Fruit fly (Drosophila melanogaster): ENCODE measurements around the gene fz2.

fz2 gene

dm6 chr3L:19205764-19206163, 29.4 kb downstream of the fz2 start:
- TF ChIP-seq CG14050 (GFP tag; IDR thresholded peaks at IDR 0.05) (no peak), cwo (GFP tag; optimal IDR thresholded peaks at IDR 0.05) (peak; percentile 1), slp2 (GFP tag; optimal IDR thresholded peaks at IDR 0.05) (no peak), dmrt99B (tag; optimal IDR thresholded peaks at IDR 0.05) (peak; percentile 33), CG2712 (tag; optimal IDR thresholded peaks at IDR 0.05) (peak; percentile 21), seq (GFP tag; IDR thresholded peaks at IDR 0.05) (0 out of 2 replicates have a peak, but pooled peaks have one; percentile 23), CG15601 (tag; optimal IDR thresholded peaks at IDR 0.05) (peak; percentile 7), tup (GFP tag; optimal IDR thresholded peaks at IDR 0.05) (no peak), CG32772 (GFP tag; IDR thresholded peaks at IDR 0.05) (no peak), CG15269 (tag; optimal IDR thresholded peaks at IDR 0.05) (peak; percentile 32), eyg (GFP tag; optimal IDR thresholded peaks at IDR 0.05) (no peak), CG11504 (tag; optimal IDR thresholded peaks at IDR 0.05) (peak; percentile 50), ATbp (GFP tag; optimal IDR thresholded peaks at IDR 0.05) (peak; percentile 9), Adf1 (GFP tag; IDR thresholded peaks at IDR 0.05) (no peak), sens (GFP tag) (peak; percentile 34), Fer1 (GFP tag; optimal IDR thresholded peaks at IDR 0.05) (peak; percentile 50), Rfx (GFP tag; IDR thresholded peaks at IDR 0.05) (0 out of 2 replicates have a peak, but pooled peaks have one; percentile 7), Oli (tag; optimal IDR thresholded peaks at IDR 0.05) (peak; percentile 19), unpg (GFP tag; optimal IDR thresholded peaks at IDR 0.05) (peak; percentile 18), bsh (GFP tag; optimal IDR thresholded peaks at IDR 0.05) (peak in 1 of 2 experiments; percentile 37), cas (GFP tag; IDR thresholded peaks at IDR 0.05) (no peak), CG6854 (GFP tag; optimal IDR thresholded peaks at IDR 0.05) (no peak), CoRest (tag; optimal IDR thresholded peaks at IDR 0.05) (peak; percentile 1), Deaf1 (tag; optimal IDR thresholded peaks at IDR 0.05) (peak; percentile 9), CG17359 (tag; optimal IDR thresholded peaks at IDR 0.05) (peak; percentile 22), CG8924 (tag; optimal IDR thresholded peaks at IDR 0.05) (peak; percentile 22), NC2α (GFP tag; optimal IDR thresholded peaks at IDR 0.05) (no peak), CG3281 (GFP tag; optimal IDR thresholded peaks at IDR 0.05) (peak; percentile 22), CG2120 (GFP tag; optimal IDR thresholded peaks at IDR 0.05) (no peak), CG8388 (GFP tag; optimal IDR thresholded peaks at IDR 0.05) (peak; percentile 8), lab (GFP tag; optimal IDR thresholded peaks at IDR 0.05) (peak; percentile 53), CG10267 (tag; optimal IDR thresholded peaks at IDR 0.05) (peak; percentile 5), CG7556 (GFP tag; optimal IDR thresholded peaks at IDR 0.05) (peak; percentile 30), row (GFP tag; IDR thresholded peaks at IDR 0.05) (peak; percentile 41; the same call in 2 of the 3 replicates), CG18262 (tag; optimal IDR thresholded peaks at IDR 0.05) (peak; percentile 15), Xrp1 (GFP tag; IDR thresholded peaks at IDR 0.05) (0 out of 2 replicates have a peak, but pooled peaks have one; percentile 18), CG10321 (GFP tag; IDR thresholded peaks at IDR 0.05) (no peak), CG13424 (tag; optimal IDR thresholded peaks at IDR 0.05) (peak; percentile 15), CG12391 (tag; optimal IDR thresholded peaks at IDR 0.05) (peak; percentile 41), sqz (GFP tag; optimal IDR thresholded peaks at IDR 0.05) (peak; percentile 47), eve (GFP tag; optimal IDR thresholded peaks at IDR 0.05) (peak in 1 of 2 experiments; percentile 4), Blimp-1 (GFP tag; optimal IDR thresholded peaks at IDR 0.05) (peak; percentile 22), pan (optimal IDR thresholded peaks at IDR 0.05) (no peak), pan (GFP tag; optimal IDR thresholded peaks at IDR 0.05 in 1 of 2, IDR thresholded peaks at IDR 0.05 in 1 of 2) (peak in 1 of 2 experiments; percentile 26), CG15514 (GFP tag; optimal IDR thresholded peaks at IDR 0.05) (peak; percentile 7), CG8089 (GFP tag; optimal IDR thresholded peaks at IDR 0.05) (no peak), phol (tag; optimal IDR thresholded peaks at IDR 0.05) (peak; percentile 1), Sox102F (GFP tag; optimal IDR thresholded peaks at IDR 0.05) (peak; percentile 39), grau (tag; optimal IDR thresholded peaks at IDR 0.05) (peak; percentile 29), CG18599 (GFP tag; optimal IDR thresholded peaks at IDR 0.05) (peak; percentile 27)
